Worm (Caenorhabditis elegans) whole organism, L3 larva: Measurements from ENCODE around the gene T19C4.5.

ENCODE experiments used
- aly-2 ChIP-seq: fragments of 150-350 bp; optimal IDR thresholded peaks from 2 replicates; lab custom pipeline; 2014; ENCODE audit warnings: missing biosample characterization, missing genetic modification characterization
- ceh-16 ChIP-seq: sonication (generic microtip); optimal IDR thresholded peaks from 2 replicates; lab custom pipeline; 2017; ENCODE audit warnings: missing biosample characterization, missing genetic modification characterization
- elt-3 ChIP-seq, 3 experiments: fragments of 150-350 bp in 1 of 3; sonication (generic microtip) in 2 of 3; optimal IDR thresholded peaks; 2 replicates in 2 of 3; 4 replicates in 1 of 3; lab custom pipeline; 2014 to 2017; ENCODE audit warnings: missing biosample characterization in 3 of 3, missing genetic modification characterization in 3 of 3
- nhr-76 ChIP-seq: fragments of 150-350 bp; sonication (generic microtip); optimal IDR thresholded peaks from 5 replicates; lab custom pipeline; 2014; ENCODE audit warnings: missing biosample characterization, missing genetic modification characterization
- pha-4 ChIP-seq: fragments of 150-350 bp; optimal IDR thresholded peaks from 2 replicates; lab custom pipeline; 2014; ENCODE audit warnings: missing biosample characterization, missing genetic modification reagents, missing genetic modification characterization
- sea-2 ChIP-seq: fragments of 150-350 bp; sonication (generic microtip); optimal IDR thresholded peaks from 4 replicates; lab custom pipeline; 2014; ENCODE audit warnings: missing biosample characterization, missing genetic modification reagents, missing genetic modification characterization
- snpc-4 ChIP-seq: fragments of 150-350 bp; optimal IDR thresholded peaks from 2 replicates; lab custom pipeline; 2014; ENCODE audit warnings: missing biosample characterization, missing genetic modification characterization
- zag-1 ChIP-seq: fragments of 150-350 bp; optimal IDR thresholded peaks from 2 replicates; lab custom pipeline; 2014; ENCODE audit warnings: missing biosample characterization, missing genetic modification characterization

- TF ChIP-seq pha-4 (tag; lab: Kevin White, UChicago) (no peak), ceh-16 (tag; lab: Kevin White, UChicago) (no peak), sea-2 (GFP tag; lab: Kevin White, UChicago) (no peak), nhr-76 (tag; lab: Kevin White, UChicago) (no peak), zag-1 (tag; lab: Kevin White, UChicago) (no peak), aly-2 (tag; lab: Kevin White, UChicago) (no peak), snpc-4 (no peak), elt-3 (tag; optimal IDR thresholded peaks at IDR 0.05; lab: Kevin White, UChicago) (no peak)
Measured at ce11 chrV:11134296-11134695, 37.7 kb upstream of the T19C4.5 start, which contains the start of gene glb-3.
